Fruit fly (Drosophila melanogaster): ENCODE measurements around the gene Qsox2.

The Qsox2 gene

dm6 chr3R:21922244-21922643 is 8.7 kb downstream of the Qsox2 start:
- TF ChIP-seq Clk (GFP tag; optimal IDR thresholded peaks at IDR 0.05): no peak
- no peak for TF ChIP-seq CG14711 (tag; optimal IDR thresholded peaks at IDR 0.05)
- no peak for TF ChIP-seq Crg-1 (GFP tag; optimal IDR thresholded peaks at IDR 0.05)
- no peak for TF ChIP-seq CG33017 (tag; optimal IDR thresholded peaks at IDR 0.05)
- no peak for TF ChIP-seq CG12768 (GFP tag; optimal IDR thresholded peaks at IDR 0.05)
- no peak for TF ChIP-seq Mnt (GFP tag; optimal IDR thresholded peaks at IDR 0.05)
- no peak for TF ChIP-seq cic (GFP tag; optimal IDR thresholded peaks at IDR 0.05)
- TF ChIP-seq CG7101 (tag; optimal IDR thresholded peaks at IDR 0.05): no peak
- no peak for TF ChIP-seq CG5204 (GFP tag; optimal IDR thresholded peaks at IDR 0.05)
- TF ChIP-seq tj (GFP tag; optimal IDR thresholded peaks at IDR 0.05): no peak
- no peak for TF ChIP-seq pad (GFP tag; optimal IDR thresholded peaks at IDR 0.05)
- no peak for TF ChIP-seq cnc (optimal IDR thresholded peaks at IDR 0.05)
- TF ChIP-seq Hr96 (GFP tag; optimal IDR thresholded peaks at IDR 0.05): no peak
- no peak for TF ChIP-seq ovo (GFP tag; optimal IDR thresholded peaks at IDR 0.05)
- no peak for TF ChIP-seq toe (GFP tag; optimal IDR thresholded peaks at IDR 0.05)
- no peak for TF ChIP-seq CG7045 (GFP tag; optimal IDR thresholded peaks at IDR 0.05)
- no peak for TF ChIP-seq CG1620 (GFP tag; optimal IDR thresholded peaks at IDR 0.05)
- no peak for TF ChIP-seq kay (GFP tag; ENCODE audit: borderline replicate concordance)
- TF ChIP-seq bab1 (GFP tag; optimal IDR thresholded peaks at IDR 0.05): no peak
- TF ChIP-seq CG11617 (GFP tag; optimal IDR thresholded peaks at IDR 0.05): no peak

DNA sequence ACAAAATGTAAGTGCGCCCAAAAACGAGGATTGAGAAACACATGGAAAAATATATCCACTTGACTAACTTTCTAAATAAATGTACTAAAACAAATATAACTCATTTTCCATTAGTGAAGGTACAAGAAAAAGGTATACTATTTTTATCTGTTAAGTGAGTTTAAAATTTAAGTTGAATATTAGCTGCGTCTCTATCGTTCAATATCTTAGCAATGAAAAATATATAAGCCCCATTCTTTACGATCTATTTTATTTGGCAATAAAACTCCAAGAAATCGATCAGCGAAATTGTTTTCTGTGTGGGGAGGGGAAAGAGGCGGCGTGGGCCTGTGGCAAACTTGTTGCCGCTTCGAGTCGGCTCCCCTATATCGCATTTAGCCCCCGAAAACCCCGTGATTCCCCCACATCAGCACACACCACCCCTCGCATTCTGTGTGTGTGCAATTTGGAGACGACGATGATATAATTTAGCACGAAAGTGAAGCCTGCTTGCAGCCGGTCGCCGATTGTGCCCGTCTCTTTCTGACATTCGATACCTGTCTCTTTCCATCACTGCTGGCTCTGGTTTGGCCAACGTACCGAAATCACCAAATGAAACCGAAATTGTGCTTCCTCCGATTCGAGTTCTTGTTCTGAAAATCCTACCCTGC is 9.3 kb downstream of the Qsox2 start:
- TF ChIP-seq Mnt (GFP tag; optimal IDR thresholded peaks at IDR 0.05) (no peak), CG14711 (tag; optimal IDR thresholded peaks at IDR 0.05) (no peak), CG33017 (tag; optimal IDR thresholded peaks at IDR 0.05) (no peak), tj (GFP tag; optimal IDR thresholded peaks at IDR 0.05) (no peak), bab1 (GFP tag; optimal IDR thresholded peaks at IDR 0.05) (no peak), ovo (GFP tag; optimal IDR thresholded peaks at IDR 0.05) (no peak), CG12768 (GFP tag; optimal IDR thresholded peaks at IDR 0.05) (no peak), Clk (GFP tag; optimal IDR thresholded peaks at IDR 0.05) (no peak), CG7101 (tag; optimal IDR thresholded peaks at IDR 0.05) (no peak), kay (GFP tag; ENCODE audit: borderline replicate concordance) (no peak), toe (GFP tag; optimal IDR thresholded peaks at IDR 0.05) (no peak), CG11617 (GFP tag; optimal IDR thresholded peaks at IDR 0.05) (no peak), CG1620 (GFP tag; optimal IDR thresholded peaks at IDR 0.05) (no peak), CG5204 (GFP tag; optimal IDR thresholded peaks at IDR 0.05) (no peak), Hr96 (GFP tag; optimal IDR thresholded peaks at IDR 0.05) (no peak), pad (GFP tag; optimal IDR thresholded peaks at IDR 0.05) (no peak), cnc (optimal IDR thresholded peaks at IDR 0.05) (no peak)

DNA sequence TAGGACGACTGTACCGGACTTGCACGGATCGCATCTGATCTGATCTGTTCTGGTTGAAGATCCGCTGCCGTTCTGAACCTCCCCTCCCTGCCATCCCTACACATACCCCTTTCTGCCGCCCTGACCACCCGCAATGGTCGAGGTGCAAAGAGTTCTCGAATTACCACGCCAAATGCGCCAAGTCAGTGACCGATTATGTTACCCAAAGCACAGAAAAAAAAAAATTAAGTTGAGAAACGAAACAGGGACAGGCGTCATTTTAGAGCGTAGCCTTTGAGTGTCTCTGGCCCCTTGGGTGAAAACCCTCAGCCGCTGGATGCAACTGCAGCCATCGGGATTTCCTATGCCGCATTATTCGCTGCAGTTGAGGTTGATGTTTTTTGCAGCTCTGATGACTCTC is 10.2 kb downstream of the Qsox2 start:
- TF ChIP-seq CG33017 (tag; optimal IDR thresholded peaks at IDR 0.05) (no peak), tj (GFP tag; optimal IDR thresholded peaks at IDR 0.05) (no peak), CG14711 (tag; optimal IDR thresholded peaks at IDR 0.05) (no peak), kay (GFP tag; ENCODE audit: borderline replicate concordance) (no peak), CG5204 (GFP tag; optimal IDR thresholded peaks at IDR 0.05) (no peak), CG11617 (GFP tag; optimal IDR thresholded peaks at IDR 0.05) (no peak), Clk (GFP tag; optimal IDR thresholded peaks at IDR 0.05) (no peak), ovo (GFP tag; optimal IDR thresholded peaks at IDR 0.05) (no peak), CG1620 (GFP tag; optimal IDR thresholded peaks at IDR 0.05) (no peak), Crg-1 (GFP tag; optimal IDR thresholded peaks at IDR 0.05) (no peak), Hr96 (GFP tag; optimal IDR thresholded peaks at IDR 0.05) (no peak), CG12768 (GFP tag; optimal IDR thresholded peaks at IDR 0.05) (no peak), Mnt (GFP tag; optimal IDR thresholded peaks at IDR 0.05) (no peak)

- no peak for TF ChIP-seq Clk (GFP tag; optimal IDR thresholded peaks at IDR 0.05)
- TF ChIP-seq Crg-1 (GFP tag; optimal IDR thresholded peaks at IDR 0.05): no peak
- TF ChIP-seq tj (GFP tag; optimal IDR thresholded peaks at IDR 0.05): no peak
- peak; percentile 48 for TF ChIP-seq pad (GFP tag; optimal IDR thresholded peaks at IDR 0.05)
- TF ChIP-seq CG14711 (tag; optimal IDR thresholded peaks at IDR 0.05): no peak
Observed at dm6 chr3R:21928214-21928613, 14.7 kb downstream of the Qsox2 start.

dm6 chr3R:21931346-21931745 is 17.8 kb downstream of the Qsox2 start:
- TF ChIP-seq bab1 (GFP tag; optimal IDR thresholded peaks at IDR 0.05): no peak
- TF ChIP-seq toe (GFP tag; optimal IDR thresholded peaks at IDR 0.05): no peak
- TF ChIP-seq Crg-1 (GFP tag; optimal IDR thresholded peaks at IDR 0.05): no peak
- TF ChIP-seq CG7045 (GFP tag; optimal IDR thresholded peaks at IDR 0.05): peak; percentile 59
- peak; percentile 23 for TF ChIP-seq ovo (GFP tag; optimal IDR thresholded peaks at IDR 0.05)
- peak; percentile 53 for TF ChIP-seq CG11617 (GFP tag; optimal IDR thresholded peaks at IDR 0.05)
- TF ChIP-seq CG1620 (GFP tag; optimal IDR thresholded peaks at IDR 0.05): no peak
- TF ChIP-seq cic (GFP tag; optimal IDR thresholded peaks at IDR 0.05): no peak
- TF ChIP-seq pad (GFP tag; optimal IDR thresholded peaks at IDR 0.05): no peak
- peak; percentile 27 for TF ChIP-seq CG33017 (tag; optimal IDR thresholded peaks at IDR 0.05)
- peak; percentile 30 for TF ChIP-seq tj (GFP tag; optimal IDR thresholded peaks at IDR 0.05)
- TF ChIP-seq cnc (optimal IDR thresholded peaks at IDR 0.05): no peak
- TF ChIP-seq Hr96 (GFP tag; optimal IDR thresholded peaks at IDR 0.05): no peak
- peak; percentile 20 for TF ChIP-seq CG12768 (GFP tag; optimal IDR thresholded peaks at IDR 0.05)
- TF ChIP-seq CG5204 (GFP tag; optimal IDR thresholded peaks at IDR 0.05): peak; percentile 21
- TF ChIP-seq CG7101 (tag; optimal IDR thresholded peaks at IDR 0.05): peak; percentile 44
- TF ChIP-seq kay (GFP tag; ENCODE audit: borderline replicate concordance): no peak
- TF ChIP-seq Clk (GFP tag; optimal IDR thresholded peaks at IDR 0.05): no peak
- TF ChIP-seq Mnt (GFP tag; optimal IDR thresholded peaks at IDR 0.05): no peak
- TF ChIP-seq CG14711 (tag; optimal IDR thresholded peaks at IDR 0.05): peak; percentile 42

- TF ChIP-seq Clk (GFP tag; optimal IDR thresholded peaks at IDR 0.05) (no peak), tj (GFP tag; optimal IDR thresholded peaks at IDR 0.05) (peak; percentile 7)
Observed at dm6 chr3R:21933952-21934351, 20.4 kb downstream of the Qsox2 start.

Data from whole organism, adult.